Worm (Caenorhabditis elegans): ENCODE results near the gene B0524.5.
A peak's percentile ranks its signal among the peaks of the same experiment; 100 is the strongest.

B0524.5 gene

ce11 chrIII:1859532-1859931 is 34.2 kb downstream of the B0524.5 start, which contains the start of gene ddp-1 (continued):
- TF ChIP-seq ceh-45 (GFP tag; IDR thresholded peaks at IDR 0.05) (peak; percentile 71; the same call in 1 of the 2 replicates), nfya-1 (tag; optimal IDR thresholded peaks at IDR 0.05) (peak; percentile 85), tbx-2 (tag; optimal IDR thresholded peaks at IDR 0.05) (peak; percentile 77), hlh-15 (tag; optimal IDR thresholded peaks at IDR 0.05) (peak; percentile 59), ceh-19 (GFP tag; optimal IDR thresholded peaks at IDR 0.05) (peak; percentile 69), lin-11 (tag; optimal IDR thresholded peaks at IDR 0.05) (peak; percentile 47), ttx-3 (tag; optimal IDR thresholded peaks at IDR 0.05) (peak; percentile 77), K09A11.1 (tag; optimal IDR thresholded peaks at IDR 0.05; ENCODE audit: insufficient read depth) (peak; percentile 71), mec-3 (tag; optimal IDR thresholded peaks at IDR 0.05; ENCODE audit: borderline replicate concordance) (no peak), sdc-2 (tag; optimal IDR thresholded peaks at IDR 0.05) (peak; percentile 28), F13H6.1 (tag; optimal IDR thresholded peaks at IDR 0.05) (peak; percentile 25), gmeb-2 (tag; optimal IDR thresholded peaks at IDR 0.05) (peak; percentile 82), ztf-16 (tag; optimal IDR thresholded peaks at IDR 0.05) (peak; percentile 80), ceh-24 (tag; optimal IDR thresholded peaks at IDR 0.05) (peak; percentile 61), nhr-232 (tag; optimal IDR thresholded peaks at IDR 0.05) (no peak), ceh-22 (tag; optimal IDR thresholded peaks at IDR 0.05) (no peak)

ce11 chrIII:1856679-1857078 is 37.0 kb downstream of the B0524.5 start:
- no peak for TF ChIP-seq ceh-24 (tag; optimal IDR thresholded peaks at IDR 0.05)
- no peak for TF ChIP-seq mec-3 (tag; optimal IDR thresholded peaks at IDR 0.05; ENCODE audit: borderline replicate concordance)
- TF ChIP-seq ceh-19 (GFP tag; optimal IDR thresholded peaks at IDR 0.05): no peak
- no peak for TF ChIP-seq che-1 (tag; optimal IDR thresholded peaks at IDR 0.05)
- TF ChIP-seq ahr-1 (tag; optimal IDR thresholded peaks at IDR 0.05): no peak
- TF ChIP-seq ceh-45 (GFP tag; IDR thresholded peaks at IDR 0.05): no peak
- TF ChIP-seq pha-2 (tag; optimal IDR thresholded peaks at IDR 0.05): no peak
- no peak for TF ChIP-seq ceh-48 (tag; optimal IDR thresholded peaks at IDR 0.05)
- TF ChIP-seq nhr-232 (tag; optimal IDR thresholded peaks at IDR 0.05): no peak
- TF ChIP-seq ttx-3 (tag; optimal IDR thresholded peaks at IDR 0.05): no peak
- no peak for TF ChIP-seq gmeb-2 (tag; optimal IDR thresholded peaks at IDR 0.05)
- no peak for TF ChIP-seq ama-1 (optimal IDR thresholded peaks at IDR 0.05)
- TF ChIP-seq ceh-9 (tag; optimal IDR thresholded peaks at IDR 0.05): no peak
- TF ChIP-seq C08G9.2 (tag; optimal IDR thresholded peaks at IDR 0.05): no peak
- no peak for TF ChIP-seq tbx-2 (tag; optimal IDR thresholded peaks at IDR 0.05)
- no peak for TF ChIP-seq hlh-30 (tag; optimal IDR thresholded peaks at IDR 0.05; ENCODE audit: insufficient read depth)
- TF ChIP-seq sox-4 (tag; optimal IDR thresholded peaks at IDR 0.05): no peak

DNA sequence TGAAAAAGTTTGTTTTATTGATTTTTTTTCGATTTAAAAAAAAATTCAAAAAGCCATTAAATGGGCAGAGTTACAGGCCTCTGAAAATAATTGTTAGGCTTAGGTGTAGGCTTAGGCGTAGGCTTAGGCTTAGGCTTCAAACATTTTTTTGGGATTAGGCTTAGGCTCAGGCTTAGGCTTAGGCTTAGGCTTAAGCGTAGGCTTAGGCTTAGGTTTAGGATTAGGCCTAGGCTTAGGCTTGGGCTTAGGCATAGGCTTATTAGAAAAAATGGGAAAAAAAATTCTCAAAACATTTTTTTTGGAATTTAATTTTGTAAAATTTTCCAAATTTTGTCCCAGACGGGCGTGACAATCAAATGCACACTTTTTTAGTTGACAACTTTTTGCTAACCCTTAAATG is 37.5 kb downstream of the B0524.5 start:
- TF ChIP-seq ceh-45 (GFP tag; IDR thresholded peaks at IDR 0.05) (no peak), ama-1 (optimal IDR thresholded peaks at IDR 0.05) (no peak), dve-1 (tag; optimal IDR thresholded peaks at IDR 0.05) (peak; percentile 61), gmeb-2 (tag; optimal IDR thresholded peaks at IDR 0.05) (no peak)

- TF ChIP-seq ceh-22 (tag; optimal IDR thresholded peaks at IDR 0.05): no peak
- no peak for TF ChIP-seq pax-1 (tag; optimal IDR thresholded peaks at IDR 0.05)
- no peak for TF ChIP-seq elt-2 (tag; optimal IDR thresholded peaks at IDR 0.05)
- no peak for TF ChIP-seq tbx-7 (tag; optimal IDR thresholded peaks at IDR 0.05)
- TF ChIP-seq ama-1 (optimal IDR thresholded peaks at IDR 0.05): no peak
- no peak for TF ChIP-seq ceh-6 (GFP tag; optimal IDR thresholded peaks at IDR 0.05)
- TF ChIP-seq fax-1 (tag; optimal IDR thresholded peaks at IDR 0.05): no peak
- TF ChIP-seq hlh-30 (tag; optimal IDR thresholded peaks at IDR 0.05; ENCODE audit: insufficient read depth): no peak
- TF ChIP-seq madf-2 (tag; optimal IDR thresholded peaks at IDR 0.05): no peak
- no peak for TF ChIP-seq unc-86 (tag; optimal IDR thresholded peaks at IDR 0.05)
- TF ChIP-seq pha-4 (tag; optimal IDR thresholded peaks at IDR 0.05): no peak
- no peak for TF ChIP-seq ceh-45 (GFP tag; IDR thresholded peaks at IDR 0.05)
- no peak for TF ChIP-seq ets-4 (tag; optimal IDR thresholded peaks at IDR 0.05)
- no peak for TF ChIP-seq eyg-1 (tag; optimal IDR thresholded peaks at IDR 0.05)
- TF ChIP-seq mec-3 (tag; optimal IDR thresholded peaks at IDR 0.05; ENCODE audit: borderline replicate concordance): no peak
- TF ChIP-seq K09A11.1 (tag; optimal IDR thresholded peaks at IDR 0.05; ENCODE audit: insufficient read depth): no peak
- no peak for TF ChIP-seq ceh-18 (tag; optimal IDR thresholded peaks at IDR 0.05)
- TF ChIP-seq nhr-232 (tag; optimal IDR thresholded peaks at IDR 0.05): no peak
Measured at ce11 chrIII:1855092-1855491, 38.6 kb downstream of the B0524.5 start, which contains the start of gene hlh-33. hlh-33 (plus strand) TSS chrIII:1855392.

Data from whole organism, late embryonic.